Worm (Caenorhabditis elegans): ENCODE data around the gene cas-1.
A peak's percentile ranks its signal among the peaks of the same experiment; 100 is the strongest.

Gene cas-1

ce11 chrX:16799065-16799663 lies 14.3 kb downstream of the cas-1 start:
- no peak for TF ChIP-seq ztf-29 (GFP tag; IDR thresholded peaks at IDR 0.05)
- TF ChIP-seq klf-2 (GFP tag; conservative IDR thresholded peaks at IDR 0.05): no peak
- no peak for TF ChIP-seq cog-1 (tag; optimal IDR thresholded peaks at IDR 0.05)
- no peak for TF ChIP-seq tab-1 (GFP tag; IDR thresholded peaks at IDR 0.05)
- TF ChIP-seq T22C8.4 (GFP tag; IDR thresholded peaks at IDR 0.05): no peak
- no peak for TF ChIP-seq med-1 (GFP tag; optimal IDR thresholded peaks at IDR 0.05; ENCODE audit: insufficient read depth)
- TF ChIP-seq ref-1 (GFP tag; conservative IDR thresholded peaks at IDR 0.05): no peak
- no peak for TF ChIP-seq flt-1 (GFP tag; IDR thresholded peaks at IDR 0.05)
- TF ChIP-seq ztf-23 (GFP tag; IDR thresholded peaks at IDR 0.05): no peak

- TF ChIP-seq cog-1 (tag; optimal IDR thresholded peaks at IDR 0.05) (no peak), med-1 (GFP tag; optimal IDR thresholded peaks at IDR 0.05; ENCODE audit: insufficient read depth) (no peak), ztf-23 (GFP tag; IDR thresholded peaks at IDR 0.05) (no peak)
These were observed 14.8 kb downstream of the cas-1 start for ce11 chrX:16798621-16799020.

- no peak for TF ChIP-seq flt-1 (GFP tag; IDR thresholded peaks at IDR 0.05)
- no peak for TF ChIP-seq med-1 (GFP tag; optimal IDR thresholded peaks at IDR 0.05; ENCODE audit: insufficient read depth)
- no peak for TF ChIP-seq ztf-23 (GFP tag; IDR thresholded peaks at IDR 0.05)
- TF ChIP-seq ztf-29 (GFP tag; IDR thresholded peaks at IDR 0.05): no peak
- TF ChIP-seq cog-1 (tag; optimal IDR thresholded peaks at IDR 0.05): no peak
- no peak for TF ChIP-seq T22C8.4 (GFP tag; IDR thresholded peaks at IDR 0.05)
- TF ChIP-seq tab-1 (GFP tag; IDR thresholded peaks at IDR 0.05): no peak
- TF ChIP-seq ref-1 (GFP tag; conservative IDR thresholded peaks at IDR 0.05): no peak
- TF ChIP-seq klf-2 (GFP tag; conservative IDR thresholded peaks at IDR 0.05): no peak
These were observed 16.6 kb downstream of the cas-1 start for ce11 chrX:16796826-16797225.

ce11 chrX:16795978-16796377 lies 17.5 kb downstream of the cas-1 start, which contains the start of gene aak-2:
Gene aak-2 (plus strand): TSS chrX:16796087.
- TF ChIP-seq tab-1 (GFP tag; IDR thresholded peaks at IDR 0.05) (no peak), ref-1 (GFP tag; conservative IDR thresholded peaks at IDR 0.05) (no peak), cog-1 (tag; optimal IDR thresholded peaks at IDR 0.05) (no peak), ztf-29 (GFP tag; IDR thresholded peaks at IDR 0.05) (no peak), T22C8.4 (GFP tag; IDR thresholded peaks at IDR 0.05) (no peak), flt-1 (GFP tag; IDR thresholded peaks at IDR 0.05) (no peak), med-1 (GFP tag; optimal IDR thresholded peaks at IDR 0.05; ENCODE audit: insufficient read depth) (no peak), klf-2 (GFP tag; conservative IDR thresholded peaks at IDR 0.05) (no peak), ztf-23 (GFP tag; IDR thresholded peaks at IDR 0.05) (no peak)

ce11 chrX:16793470-16793869 lies 20.0 kb downstream of the cas-1 start:
- no peak for TF ChIP-seq ztf-23 (GFP tag; IDR thresholded peaks at IDR 0.05)
- TF ChIP-seq med-1 (GFP tag; optimal IDR thresholded peaks at IDR 0.05; ENCODE audit: insufficient read depth): no peak
- TF ChIP-seq cog-1 (tag; optimal IDR thresholded peaks at IDR 0.05): no peak
- TF ChIP-seq ref-1 (GFP tag; conservative IDR thresholded peaks at IDR 0.05): no peak
- TF ChIP-seq klf-2 (GFP tag; conservative IDR thresholded peaks at IDR 0.05): no peak
- no peak for TF ChIP-seq tab-1 (GFP tag; IDR thresholded peaks at IDR 0.05)
- no peak for TF ChIP-seq flt-1 (GFP tag; IDR thresholded peaks at IDR 0.05)
- no peak for TF ChIP-seq T22C8.4 (GFP tag; IDR thresholded peaks at IDR 0.05)
- TF ChIP-seq ztf-29 (GFP tag; IDR thresholded peaks at IDR 0.05): no peak

- 0 out of 2 replicates have a peak, but pooled peaks have one; percentile 14 for TF ChIP-seq tab-1 (GFP tag; IDR thresholded peaks at IDR 0.05)
- TF ChIP-seq flt-1 (GFP tag; IDR thresholded peaks at IDR 0.05): no peak
- no peak for TF ChIP-seq T22C8.4 (GFP tag; IDR thresholded peaks at IDR 0.05)
- TF ChIP-seq ztf-23 (GFP tag; IDR thresholded peaks at IDR 0.05): no peak
- TF ChIP-seq klf-2 (GFP tag; conservative IDR thresholded peaks at IDR 0.05): no peak
- TF ChIP-seq med-1 (GFP tag; optimal IDR thresholded peaks at IDR 0.05; ENCODE audit: insufficient read depth): no peak
These were observed 20.7 kb downstream of the cas-1 start, which contains the start of gene got-1.2 for ce11 chrX:16792700-16793176. Gene got-1.2 (minus strand): TSS chrX:16793126.

ce11 chrX:16787152-16787551 lies 26.3 kb downstream of the cas-1 start:
- TF ChIP-seq flt-1 (GFP tag; IDR thresholded peaks at IDR 0.05) (no peak), med-1 (GFP tag; optimal IDR thresholded peaks at IDR 0.05; ENCODE audit: insufficient read depth) (no peak), T22C8.4 (GFP tag; IDR thresholded peaks at IDR 0.05) (no peak), ztf-23 (GFP tag; IDR thresholded peaks at IDR 0.05) (no peak), klf-2 (GFP tag; conservative IDR thresholded peaks at IDR 0.05) (no peak)

- no peak for TF ChIP-seq tab-1 (GFP tag; IDR thresholded peaks at IDR 0.05)
- no peak for TF ChIP-seq T22C8.4 (GFP tag; IDR thresholded peaks at IDR 0.05)
- TF ChIP-seq ztf-29 (GFP tag; IDR thresholded peaks at IDR 0.05): no peak
- TF ChIP-seq cog-1 (tag; optimal IDR thresholded peaks at IDR 0.05): no peak
- no peak for TF ChIP-seq flt-1 (GFP tag; IDR thresholded peaks at IDR 0.05)
- no peak for TF ChIP-seq ref-1 (GFP tag; conservative IDR thresholded peaks at IDR 0.05)
- no peak for TF ChIP-seq ztf-23 (GFP tag; IDR thresholded peaks at IDR 0.05)
- no peak for TF ChIP-seq klf-2 (GFP tag; conservative IDR thresholded peaks at IDR 0.05)
- no peak for TF ChIP-seq med-1 (GFP tag; optimal IDR thresholded peaks at IDR 0.05; ENCODE audit: insufficient read depth)
These were observed 27.4 kb downstream of the cas-1 start, which contains the start of gene T01C8.2 for ce11 chrX:16786021-16786488. Gene T01C8.2 (plus strand): TSS chrX:16786438.

ce11 chrX:16784038-16784437 lies 29.4 kb downstream of the cas-1 start:
- TF ChIP-seq flt-1 (GFP tag; IDR thresholded peaks at IDR 0.05) (no peak), klf-2 (GFP tag; conservative IDR thresholded peaks at IDR 0.05) (no peak), T22C8.4 (GFP tag; IDR thresholded peaks at IDR 0.05) (no peak), ztf-23 (GFP tag; IDR thresholded peaks at IDR 0.05) (no peak), ztf-29 (GFP tag; IDR thresholded peaks at IDR 0.05) (no peak), cog-1 (tag; optimal IDR thresholded peaks at IDR 0.05) (no peak), tab-1 (GFP tag; IDR thresholded peaks at IDR 0.05) (no peak), med-1 (GFP tag; optimal IDR thresholded peaks at IDR 0.05; ENCODE audit: insufficient read depth) (no peak), ref-1 (GFP tag; conservative IDR thresholded peaks at IDR 0.05) (no peak)

Data from whole organism, midembryonic.